Fruit fly (Drosophila melanogaster) whole organism, adult: Measurements from ENCODE around the gene CG45089.

Source experiments
- CG11617 ChIP-seq: fragments of 200-800 bp; sonication (Bioruptor generic); optimal IDR thresholded peaks from 2 replicates; lab custom pipeline; 2017; ENCODE audit warnings: mild to moderate bottlenecking, missing biosample characterization, missing genetic modification reagents, missing genetic modification characterization
- CG12768 ChIP-seq: fragments of 200-800 bp; sonication (Bioruptor generic); optimal IDR thresholded peaks from 2 replicates; lab custom pipeline; 2017; ENCODE audit warnings: missing biosample characterization, missing genetic modification characterization, mild to moderate bottlenecking, moderate library complexity, missing genetic modification reagents
- CG14711 ChIP-seq: fragments of 200-800 bp; sonication (Bioruptor generic); optimal IDR thresholded peaks from 2 replicates; lab custom pipeline; 2018; ENCODE audit warnings: missing biosample characterization, mild to moderate bottlenecking, missing genetic modification characterization, moderate library complexity
- CG1620 ChIP-seq: fragments of 200-800 bp; sonication (Bioruptor generic); optimal IDR thresholded peaks from 2 replicates; lab custom pipeline; 2016; ENCODE audit warnings: missing biosample characterization, missing genetic modification characterization
- CG33017 ChIP-seq: fragments of 200-800 bp; sonication (Bioruptor generic); optimal IDR thresholded peaks from 2 replicates; lab custom pipeline; 2018; ENCODE audit warnings: missing biosample characterization, mild to moderate bottlenecking, missing genetic modification characterization, moderate library complexity
- CG5204 ChIP-seq: fragments of 200-800 bp; sonication (Bioruptor generic); optimal IDR thresholded peaks from 2 replicates; lab custom pipeline; 2016; ENCODE audit warnings: missing biosample characterization, missing genetic modification characterization
- CG7045 ChIP-seq: fragments of 200-800 bp; sonication (Bioruptor generic); optimal IDR thresholded peaks from 2 replicates; lab custom pipeline; 2017; ENCODE audit warnings: missing biosample characterization, mild to moderate bottlenecking, missing genetic modification characterization
- CG7101 ChIP-seq: fragments of 200-800 bp; sonication (Bioruptor generic); optimal IDR thresholded peaks from 2 replicates; lab custom pipeline; 2018; ENCODE audit warnings: missing biosample characterization, mild to moderate bottlenecking, missing genetic modification characterization, moderate library complexity
- Clk ChIP-seq: fragments of 200-800 bp; sonication (Bioruptor generic); optimal IDR thresholded peaks from 2 replicates; lab custom pipeline; 2017; ENCODE audit warnings: missing biosample characterization, missing genetic modification characterization
- Crg-1 ChIP-seq: fragments of 200-800 bp; sonication (Bioruptor generic); optimal IDR thresholded peaks from 2 replicates; lab custom pipeline; 2016; ENCODE audit warnings: missing biosample characterization, missing genetic modification characterization
- Hr96 ChIP-seq: fragments of 200-800 bp; sonication (Bioruptor generic); optimal IDR thresholded peaks from 2 replicates; lab custom pipeline; 2016; ENCODE audit warnings: missing biosample characterization, missing genetic modification characterization
- Mnt ChIP-seq: fragments of 200-800 bp; sonication (Bioruptor generic); optimal IDR thresholded peaks from 2 replicates; lab custom pipeline; 2016; ENCODE audit warnings: missing biosample characterization, mild to moderate bottlenecking, missing genetic modification characterization
- bab1 ChIP-seq: fragments of 200-800 bp; sonication (Bioruptor generic); optimal IDR thresholded peaks from 3 replicates; lab custom pipeline; 2019; ENCODE audit warnings: missing biosample characterization, mild to moderate bottlenecking, missing genetic modification characterization, moderate library complexity
- cic ChIP-seq: fragments of 200-800 bp; sonication (Bioruptor generic); optimal IDR thresholded peaks from 2 replicates; lab custom pipeline; 2017; ENCODE audit warnings: missing biosample characterization, mild to moderate bottlenecking, missing genetic modification characterization, moderate library complexity
- cnc ChIP-seq, 2 experiments: fragments of >200 bp; optimal IDR thresholded peaks; 2 replicates each; lab custom pipeline; 2017
- kay ChIP-seq: fragments of 200-800 bp; sonication (Bioruptor generic); peaks from one replicate; lab custom pipeline; 2016; ENCODE audit warnings: missing biosample characterization, missing genetic modification characterization, borderline replicate concordance
- ovo ChIP-seq: fragments of 200-800 bp; sonication (Bioruptor generic); optimal IDR thresholded peaks from 2 replicates; lab custom pipeline; 2016; ENCODE audit warnings: missing biosample characterization, missing genetic modification characterization
- pad ChIP-seq: fragments of 200-800 bp; sonication (Bioruptor generic); optimal IDR thresholded peaks from 3 replicates; lab custom pipeline; 2017; ENCODE audit warnings: missing biosample characterization, missing genetic modification characterization, mild to moderate bottlenecking, moderate library complexity, missing genetic modification reagents
- tj ChIP-seq: fragments of 200-800 bp; sonication (Bioruptor generic); optimal IDR thresholded peaks from 3 replicates; lab custom pipeline; 2017; ENCODE audit warnings: missing biosample characterization, mild to moderate bottlenecking, missing genetic modification characterization, moderate library complexity
- toe ChIP-seq: fragments of 200-800 bp; sonication (Bioruptor generic); optimal IDR thresholded peaks from 2 replicates; lab custom pipeline; 2016; ENCODE audit warnings: missing biosample characterization, missing genetic modification characterization

CG45089 gene

dm6 chrX:7874094-7874493 is 19.5 kb downstream of the CG45089 start, which contains the start of gene Ir7c:
TSS of gene Ir7c (plus strand) at chrX:7874394.
- TF ChIP-seq CG5204 (no peak), bab1 (GFP tag; lab: Kevin White, UChicago) (no peak), CG12768 (GFP tag; lab: Kevin White, UChicago) (no peak), CG14711 (tag; lab: Kevin White, UChicago) (no peak), toe (GFP tag; lab: Kevin White, UChicago) (no peak), ovo (GFP tag; lab: Kevin White, UChicago) (no peak), kay (GFP tag; lab: Kevin White, UChicago) (no peak), CG11617 (no peak), cnc (optimal IDR thresholded peaks at IDR 0.05; lab: Kevin White, UChicago) (no peak), Clk (GFP tag; lab: Kevin White, UChicago) (no peak), CG7101 (tag; lab: Kevin White, UChicago) (no peak), tj (GFP tag; lab: Kevin White, UChicago) (no peak), pad (GFP tag; lab: Kevin White, UChicago) (no peak)

dm6 chrX:7873172-7873930 is 20.2 kb downstream of the CG45089 start, which contains the start of gene dec:
TSS of gene dec (minus strand) at chrX:7873222.
- TF ChIP-seq CG33017 (tag; lab: Kevin White, UChicago) (no peak), ovo (GFP tag; lab: Kevin White, UChicago) (no peak), toe (GFP tag; lab: Kevin White, UChicago) (no peak), CG5204 (no peak), cic (no peak), Mnt (no peak), kay (GFP tag; lab: Kevin White, UChicago) (no peak), tj (GFP tag; lab: Kevin White, UChicago) (peak; percentile 95), CG1620 (no peak), CG14711 (tag; lab: Kevin White, UChicago) (peak; percentile 26), Clk (GFP tag; lab: Kevin White, UChicago) (no peak), Hr96 (GFP tag; lab: Kevin White, UChicago) (no peak), CG7045 (GFP tag; lab: Kevin White, UChicago) (no peak), Crg-1 (GFP tag; lab: Kevin White, UChicago) (no peak), CG12768 (GFP tag; lab: Kevin White, UChicago) (no peak), bab1 (GFP tag; lab: Kevin White, UChicago) (peak; percentile 88), pad (GFP tag; lab: Kevin White, UChicago) (peak; percentile 17), CG7101 (tag; lab: Kevin White, UChicago) (no peak), CG11617 (no peak), cnc (optimal IDR thresholded peaks at IDR 0.05; lab: Kevin White, UChicago) (no peak)

- no peak for TF ChIP-seq CG1620
- no peak for TF ChIP-seq cnc (optimal IDR thresholded peaks at IDR 0.05; lab: Kevin White, UChicago)
Measured at dm6 chrX:7866868-7867267, 26.7 kb downstream of the CG45089 start, which contains the start of gene Ir7b. TSS of gene Ir7b (minus strand) at chrX:7866968.

- TF ChIP-seq bab1 (GFP tag; lab: Kevin White, UChicago) (no peak), Crg-1 (GFP tag; lab: Kevin White, UChicago) (no peak), CG14711 (tag; lab: Kevin White, UChicago) (no peak), kay (GFP tag; lab: Kevin White, UChicago) (no peak), cic (no peak), CG7045 (GFP tag; lab: Kevin White, UChicago) (no peak), tj (GFP tag; lab: Kevin White, UChicago) (no peak), toe (GFP tag; lab: Kevin White, UChicago) (no peak), CG7101 (tag; lab: Kevin White, UChicago) (no peak), Clk (GFP tag; lab: Kevin White, UChicago) (no peak), CG11617 (no peak), Hr96 (GFP tag; lab: Kevin White, UChicago) (no peak)
Measured at dm6 chrX:7857873-7858272, 35.7 kb downstream of the CG45089 start, which contains the start of gene CG1409. TSS of gene CG1409 (plus strand) at chrX:7858173.

dm6 chrX:7854144-7854543 is 39.5 kb downstream of the CG45089 start, which contains the start of gene CG10920:
TSS of gene CG10920 (minus strand) at chrX:7854244.
- TF ChIP-seq kay (GFP tag; lab: Kevin White, UChicago) (no peak), CG7101 (tag; lab: Kevin White, UChicago) (no peak), CG33017 (tag; lab: Kevin White, UChicago) (no peak), CG7045 (GFP tag; lab: Kevin White, UChicago) (no peak)
